Fruit fly (Drosophila melanogaster) S2 (cell line): ENCODE results near the gene CG42759.

Experiments used
- CG8478 ChIP-seq: fragments of >200 bp; optimal IDR thresholded peaks from 2 replicates; lab custom pipeline; 2018
- CTCF ChIP-seq, 2 experiments: fragments of >200 bp; optimal IDR thresholded peaks; 2 replicates each; lab custom pipeline; 2018

CG42759 gene

dm6 chr3R:10168483-10169064 lies 25.7 kb downstream of the CG42759 start:
- TF ChIP-seq CTCF (optimal IDR thresholded peaks at IDR 0.05; lab: Kevin White, UChicago) (no peak), CG8478 (lab: Kevin White, UChicago) (no peak)

dm6 chr3R:10169124-10169766 lies 26.4 kb downstream of the CG42759 start:
- TF ChIP-seq CG8478 (lab: Kevin White, UChicago) (no peak), CTCF (optimal IDR thresholded peaks at IDR 0.05; lab: Kevin White, UChicago) (no peak)

- TF ChIP-seq CG8478 (lab: Kevin White, UChicago) (no peak), CTCF (optimal IDR thresholded peaks at IDR 0.05; lab: Kevin White, UChicago) (no peak)
These were observed 27.5 kb downstream of the CG42759 start, which contains the start of gene Best1 for dm6 chr3R:10170356-10170876. Gene Best1 (minus strand): TSS chr3R:10170487.

DNA sequence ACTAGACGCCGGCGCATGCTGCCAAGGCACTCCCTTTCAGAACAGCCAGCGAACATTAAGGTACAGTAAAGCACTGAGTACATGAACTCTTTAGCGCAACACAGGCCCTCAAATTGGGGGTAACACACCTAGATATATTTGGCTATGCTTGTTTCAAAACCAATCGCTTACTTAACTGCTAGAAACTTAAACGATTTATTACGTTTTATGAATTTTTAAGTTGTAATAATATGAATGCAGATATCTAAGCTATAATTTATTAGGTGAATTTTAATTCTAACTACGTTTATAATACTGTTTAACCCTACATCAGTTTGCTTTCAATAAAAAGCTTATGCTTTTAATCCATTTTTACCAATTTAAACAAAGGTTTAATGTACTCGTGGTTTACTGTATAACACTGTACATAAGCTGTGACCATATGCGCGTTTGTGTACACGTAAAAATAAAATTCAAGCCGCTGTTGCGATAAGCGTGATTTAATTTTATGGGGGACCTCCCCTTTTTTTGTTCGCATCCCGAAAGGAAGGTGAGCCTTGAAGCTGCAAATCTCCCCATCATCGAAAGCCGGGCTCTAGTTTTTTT lies 34.1 kb downstream of the CG42759 start:
- TF ChIP-seq CTCF (optimal IDR thresholded peaks at IDR 0.05; lab: Kevin White, UChicago): no peak
- TF ChIP-seq CG8478 (lab: Kevin White, UChicago): no peak

DNA sequence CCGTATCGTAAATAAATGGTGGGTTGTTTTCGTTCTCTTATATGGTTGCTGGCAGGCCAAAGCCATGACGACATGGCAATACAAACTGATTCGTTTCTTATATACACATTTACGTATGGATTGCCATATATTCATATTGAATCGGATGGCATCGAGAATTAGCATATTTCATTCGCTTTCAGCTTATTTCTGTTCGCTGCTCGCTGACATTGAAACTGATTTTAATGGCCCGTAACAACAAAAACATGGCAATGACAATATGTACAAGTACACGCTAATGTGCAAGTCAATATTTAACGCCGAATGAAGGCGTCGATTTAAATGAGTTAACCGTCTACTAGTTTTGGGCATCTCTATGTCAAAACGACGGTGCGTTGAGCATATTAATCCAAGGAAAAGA lies 43.1 kb downstream of the CG42759 start:
- no peak for TF ChIP-seq CTCF (optimal IDR thresholded peaks at IDR 0.05; lab: Kevin White, UChicago)
- TF ChIP-seq CG8478 (lab: Kevin White, UChicago): no peak

DNA sequence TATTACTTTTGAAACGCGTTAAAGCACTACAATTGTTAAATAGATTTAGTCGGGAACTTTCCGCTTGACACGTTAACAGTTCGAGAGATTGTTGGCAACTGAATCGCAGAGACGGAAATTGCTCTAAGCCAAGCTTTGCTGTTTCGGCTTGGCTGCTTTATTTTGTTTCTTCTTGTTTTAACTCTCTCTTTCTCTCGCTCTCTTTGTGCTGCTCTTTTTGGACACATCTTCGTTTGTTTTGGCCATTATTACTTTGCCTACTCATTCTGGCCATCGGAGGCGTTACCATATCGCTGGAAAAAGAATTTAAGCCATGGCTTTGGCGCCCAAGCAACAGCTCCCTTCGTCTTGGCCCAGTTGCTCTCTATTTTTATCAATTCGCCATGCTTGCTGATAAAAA lies 46.6 kb downstream of the CG42759 start, which contains the start of gene CG12814:
Gene CG12814 (minus strand): TSS at position 84 of the 400 bp plus-strand sequence.
- TF ChIP-seq CG8478 (lab: Kevin White, UChicago): no peak
- no peak for TF ChIP-seq CTCF (optimal IDR thresholded peaks at IDR 0.05; lab: Kevin White, UChicago)

- TF ChIP-seq CTCF (optimal IDR thresholded peaks at IDR 0.05; lab: Kevin White, UChicago) (no peak), CG8478 (lab: Kevin White, UChicago) (no peak)
These were observed 47.4 kb downstream of the CG42759 start, which contains the start of gene Syn for dm6 chr3R:10190084-10190782. Gene Syn (plus strand): TSS chr3R:10190689.
